Fruit fly (Drosophila melanogaster) whole organism, embryonic: ENCODE measurements around the gene Gale.
A peak's percentile ranks its signal among the peaks of the same experiment; 100 is the strongest.

Experiments used
- Atf6 ChIP-seq: fragments of 200-800 bp; sonication (Bioruptor generic); IDR thresholded peaks from 2 replicates; pipeline ENCODE4 v1.3.6; 2022; ENCODE audit warnings: missing biosample characterization, missing genetic modification characterization
- C15 ChIP-seq: fragments of 200-800 bp; sonication (Bioruptor generic); IDR thresholded peaks from 3 replicates; pipeline ENCODE4 v1.3.6; 2022; ENCODE audit warnings: missing biosample characterization, missing genetic modification characterization
- CG10431 ChIP-seq: fragments of 200-800 bp; sonication (Bioruptor generic); optimal IDR thresholded peaks from 3 replicates; lab custom pipeline; 2018; ENCODE audit warnings: missing biosample characterization, mild to moderate bottlenecking, missing genetic modification characterization
- CG11247 ChIP-seq: fragments of 200-800 bp; sonication (Bioruptor generic); IDR thresholded peaks from 2 replicates; pipeline ENCODE4 v1.3.6; 2022; ENCODE audit warnings: missing biosample characterization, missing genetic modification characterization
- CG11723 ChIP-seq: fragments of 200-800 bp; sonication (Bioruptor generic); optimal IDR thresholded peaks from 2 replicates; lab custom pipeline; 2017; ENCODE audit warnings: missing biosample characterization, mild to moderate bottlenecking, missing genetic modification characterization
- CG12659 ChIP-seq: fragments of 200-800 bp; sonication (Bioruptor generic); optimal IDR thresholded peaks from 3 replicates; lab custom pipeline; 2017; ENCODE audit warnings: mild to moderate bottlenecking, missing biosample characterization, missing genetic modification reagents, missing genetic modification characterization
- CG17568 ChIP-seq: fragments of 200-800 bp; sonication (Bioruptor generic); optimal IDR thresholded peaks from 2 replicates; lab custom pipeline; 2018; ENCODE audit warnings: missing biosample characterization, mild to moderate bottlenecking, missing genetic modification characterization, moderate library complexity
- CG17912 ChIP-seq: fragments of 200-800 bp; sonication (Bioruptor generic); optimal IDR thresholded peaks from 2 replicates; lab custom pipeline; 2018; ENCODE audit warnings: missing biosample characterization, mild to moderate bottlenecking, missing genetic modification characterization
- CG2202 ChIP-seq: fragments of 200-800 bp; sonication (Bioruptor generic); optimal IDR thresholded peaks from 2 replicates; lab custom pipeline; 2018; ENCODE audit warnings: missing biosample characterization, mild to moderate bottlenecking, missing genetic modification characterization
- CG31441 ChIP-seq: fragments of 200-800 bp; sonication (Bioruptor generic); IDR thresholded peaks from 2 replicates; pipeline ENCODE4 v1.3.6; 2022; ENCODE audit warnings: missing biosample characterization, missing genetic modification characterization
- CG32772 ChIP-seq: fragments of 200-800 bp; sonication (Bioruptor generic); IDR thresholded peaks from 2 replicates; pipeline ENCODE4 v1.3.6; 2022; ENCODE audit warnings: missing biosample characterization, missing genetic modification characterization
- CG33557 ChIP-seq: fragments of 200-800 bp; sonication (Bioruptor generic); optimal IDR thresholded peaks from 2 replicates; lab custom pipeline; 2019; ENCODE audit warnings: missing biosample characterization, mild to moderate bottlenecking, missing genetic modification characterization, moderate library complexity
- CG3407 ChIP-seq: fragments of 200-800 bp; sonication (Bioruptor generic); optimal IDR thresholded peaks from 2 replicates; lab custom pipeline; 2018; ENCODE audit warnings: missing biosample characterization, mild to moderate bottlenecking, missing genetic modification characterization
- CG6254 ChIP-seq: fragments of 200-800 bp; sonication (Bioruptor generic); optimal IDR thresholded peaks from 3 replicates; lab custom pipeline; 2017; ENCODE audit warnings: mild to moderate bottlenecking, missing biosample characterization, missing genetic modification reagents, missing genetic modification characterization
- CG7357 ChIP-seq: fragments of 200-800 bp; sonication (Bioruptor generic); IDR thresholded peaks from 3 replicates; pipeline ENCODE4 v1.3.6; 2022; ENCODE audit warnings: missing biosample characterization, missing genetic modification characterization
- CG7372 ChIP-seq: fragments of 200-800 bp; sonication (Bioruptor generic); IDR thresholded peaks from 2 replicates; pipeline ENCODE4 v1.3.6; 2022; ENCODE audit warnings: missing biosample characterization, missing genetic modification characterization
- CG8290 ChIP-seq, 3 experiments: fragments of 200-800 bp; sonication (Bioruptor generic); optimal IDR thresholded peaks; 2 replicates each; lab custom pipeline; 2016 to 2019; ENCODE audit warnings: missing biosample characterization in 3 of 3, missing genetic modification characterization in 3 of 3, mild to moderate bottlenecking in 2 of 3, moderate library complexity in 1 of 3
- CG9609 ChIP-seq: fragments of 200-800 bp; sonication (Bioruptor generic); optimal IDR thresholded peaks from 3 replicates; lab custom pipeline; 2016; ENCODE audit warnings: missing biosample characterization, missing genetic modification characterization
- CHES-1-like ChIP-seq: fragments of 200-800 bp; sonication (Bioruptor generic); optimal IDR thresholded peaks from 2 replicates; lab custom pipeline; 2016; ENCODE audit warnings: missing biosample characterization, missing genetic modification characterization
- Dad ChIP-seq: fragments of 200-800 bp; sonication (Bioruptor generic); optimal IDR thresholded peaks from 3 replicates; lab custom pipeline; 2016; ENCODE audit warnings: missing biosample characterization, missing genetic modification characterization
- Deaf1 ChIP-seq: fragments of 200-800 bp; optimal IDR thresholded peaks from 3 replicates; lab custom pipeline; 2019; ENCODE audit warnings: missing biosample characterization, mild to moderate bottlenecking, missing genetic modification characterization, moderate library complexity
- E2f1 ChIP-seq: fragments of 200-800 bp; sonication (Bioruptor generic); IDR thresholded peaks from 2 replicates; pipeline ENCODE4 v1.3.6; 2022; ENCODE audit warnings: missing biosample characterization, missing genetic modification characterization
- HLH4C ChIP-seq: fragments of 200-800 bp; sonication (Bioruptor generic); IDR thresholded peaks from 3 replicates; pipeline ENCODE4 v1.3.6; 2022; ENCODE audit warnings: missing biosample characterization, missing genetic modification characterization; ENCODE audit not compliant: partially characterized antibody
- Meics ChIP-seq: fragments of 200-800 bp; sonication (Bioruptor generic); optimal IDR thresholded peaks from 2 replicates; lab custom pipeline; 2017; ENCODE audit warnings: missing biosample characterization, mild to moderate bottlenecking, missing genetic modification characterization
- Oaz ChIP-seq: fragments of 200-800 bp; sonication (Bioruptor generic); IDR thresholded peaks from 2 replicates; pipeline ENCODE4 v1.3.6; 2022; ENCODE audit warnings: missing biosample characterization, missing genetic modification characterization
- Oli ChIP-seq: fragments of 200-800 bp; sonication (Bioruptor generic); optimal IDR thresholded peaks from 2 replicates; lab custom pipeline; 2018; ENCODE audit warnings: missing biosample characterization, mild to moderate bottlenecking, missing genetic modification characterization, moderate library complexity
- az2 ChIP-seq: fragments of 200-800 bp; sonication (Bioruptor generic); optimal IDR thresholded peaks from 3 replicates; lab custom pipeline; 2016; ENCODE audit warnings: missing biosample characterization, missing genetic modification characterization
- cato ChIP-seq: fragments of 200-800 bp; sonication (Bioruptor generic); optimal IDR thresholded peaks from 2 replicates; lab custom pipeline; 2016; ENCODE audit warnings: missing biosample characterization, missing genetic modification characterization, borderline replicate concordance
- crp ChIP-seq, 2 experiments: fragments of 200-800 bp; sonication (Bioruptor generic); optimal IDR thresholded peaks; 2 replicates in 1 of 2; 3 replicates in 1 of 2; lab custom pipeline; 2017; ENCODE audit warnings: missing biosample characterization in 2 of 2, missing genetic modification characterization in 2 of 2, mild to moderate bottlenecking in 1 of 2, moderate library complexity in 1 of 2
- disco-r ChIP-seq: fragments of 200-800 bp; sonication (Bioruptor generic); optimal IDR thresholded peaks from 2 replicates; lab custom pipeline; 2016; ENCODE audit warnings: missing biosample characterization, missing genetic modification characterization
- dmrt99B ChIP-seq: fragments of 200-800 bp; sonication (Bioruptor generic); optimal IDR thresholded peaks from 2 replicates; lab custom pipeline; 2018; ENCODE audit warnings: missing biosample characterization, mild to moderate bottlenecking, missing genetic modification characterization, moderate library complexity
- en ChIP-seq: fragments of 200-800 bp; sonication (Bioruptor generic); optimal IDR thresholded peaks from 2 replicates; lab custom pipeline; 2016; ENCODE audit warnings: missing biosample characterization, missing genetic modification characterization
- gcm ChIP-seq: fragments of 200-800 bp; sonication (Bioruptor generic); optimal IDR thresholded peaks from 2 replicates; lab custom pipeline; 2019; ENCODE audit warnings: missing biosample characterization, mild to moderate bottlenecking, missing genetic modification characterization, moderate library complexity
- h ChIP-seq: fragments of >200 bp; optimal IDR thresholded peaks from 2 replicates; lab custom pipeline; 2017
- kay ChIP-seq: fragments of 200-800 bp; sonication (Bioruptor generic); optimal IDR thresholded peaks from 2 replicates; lab custom pipeline; 2016; ENCODE audit warnings: missing biosample characterization, missing genetic modification characterization
- lbe ChIP-seq: fragments of 200-800 bp; sonication (Bioruptor generic); optimal IDR thresholded peaks from 2 replicates; lab custom pipeline; 2016; ENCODE audit warnings: missing biosample characterization, mild to moderate bottlenecking, missing genetic modification characterization
- lola ChIP-seq, 3 experiments: fragments of >200 bp in 2 of 3; fragments of 200-800 bp in 1 of 3; sonication (Bioruptor generic) in 1 of 3; optimal IDR thresholded peaks; 2 replicates each; lab custom pipeline; 2017 to 2019; ENCODE audit warnings: missing biosample characterization in 3 of 3, missing genetic modification characterization in 3 of 3, mild to moderate bottlenecking in 1 of 3, moderate library complexity in 1 of 3
- pan ChIP-seq, 4 experiments: fragments of >200 bp in 3 of 4; fragments of 200-800 bp in 1 of 4; sonication (Bioruptor generic) in 1 of 4; optimal IDR thresholded peaks in 3 of 4; IDR thresholded peaks in 1 of 4; 2 replicates each; pipeline versions ENCODE4 v1.3.6 to Lab custom; 2017 to 2022; ENCODE audit warnings: missing biosample characterization in 2 of 4, missing genetic modification characterization in 2 of 4, mixed read lengths in 1 of 4
- run ChIP-seq: fragments of 200-800 bp; sonication (Bioruptor generic); optimal IDR thresholded peaks from 3 replicates; lab custom pipeline; 2018; ENCODE audit warnings: missing biosample characterization, mild to moderate bottlenecking, missing genetic modification characterization
- salm ChIP-seq: fragments of 200-800 bp; sonication (Bioruptor generic); optimal IDR thresholded peaks from 2 replicates; lab custom pipeline; 2018; ENCODE audit warnings: missing biosample characterization, mild to moderate bottlenecking, missing genetic modification characterization
- sc ChIP-seq, 3 experiments: fragments of >200 bp in 2 of 3; fragments of 200-800 bp in 1 of 3; sonication (Bioruptor generic) in 1 of 3; optimal IDR thresholded peaks; 2 replicates in 2 of 3; 3 replicates in 1 of 3; lab custom pipeline; 2017; ENCODE audit warnings: mild to moderate bottlenecking in 1 of 3, missing biosample characterization in 1 of 3, missing genetic modification characterization in 1 of 3, missing genetic modification reagents in 1 of 3
- scrt ChIP-seq: fragments of 200-800 bp; sonication (Bioruptor generic); optimal IDR thresholded peaks from 2 replicates; lab custom pipeline; 2018; ENCODE audit warnings: missing biosample characterization, mild to moderate bottlenecking, missing genetic modification characterization, moderate library complexity
- sens ChIP-seq: fragments of 200-800 bp; sonication (Bioruptor generic); peaks from one replicate; lab custom pipeline; 2016; ENCODE audit warnings: missing biosample characterization, missing genetic modification characterization
- so ChIP-seq: fragments of 200-800 bp; sonication (Bioruptor generic); IDR thresholded peaks from 3 replicates; pipeline ENCODE4 v1.3.6; 2022; ENCODE audit warnings: missing biosample characterization, missing genetic modification characterization
- stwl ChIP-seq: fragments of 200-800 bp; sonication (Bioruptor generic); optimal IDR thresholded peaks from 3 replicates; lab custom pipeline; 2018; ENCODE audit warnings: missing biosample characterization, mild to moderate bottlenecking, missing genetic modification characterization, moderate library complexity
- tap ChIP-seq: fragments of 200-800 bp; optimal IDR thresholded peaks from 3 replicates; lab custom pipeline; 2019; ENCODE audit warnings: missing biosample characterization, mild to moderate bottlenecking, missing genetic modification characterization, moderate library complexity
- twi ChIP-seq: fragments of 200-800 bp; optimal IDR thresholded peaks from 2 replicates; lab custom pipeline; 2019; ENCODE audit warnings: missing biosample characterization, mild to moderate bottlenecking, missing genetic modification characterization, moderate library complexity
- wdn ChIP-seq: fragments of 200-800 bp; sonication (Bioruptor generic); IDR thresholded peaks from 2 replicates; pipeline ENCODE4 v1.3.6; 2022; ENCODE audit warnings: missing biosample characterization, missing genetic modification characterization

The Gale gene

dm6 chr3L:642146-642864, 6.0 kb upstream of the Gale start (continued):
- TF ChIP-seq h: no peak
- TF ChIP-seq dmrt99B (tag; lab: Kevin White, UChicago): peak; percentile 74
- TF ChIP-seq Oli (tag; lab: Kevin White, UChicago): peak; percentile 76
- no peak for TF ChIP-seq Dad (GFP tag; lab: Kevin White, UChicago)
- no peak for TF ChIP-seq kay (GFP tag; lab: Kevin White, UChicago)
- peak; percentile 55 for TF ChIP-seq CG12659 (GFP tag; lab: Kevin White, UChicago)
- TF ChIP-seq sens: peak; percentile 69
- TF ChIP-seq CG10431: no peak
- peak; percentile 3 for TF ChIP-seq CG8290 (GFP tag; optimal IDR thresholded peaks at IDR 0.05; lab: Kevin White, UChicago)
- TF ChIP-seq CG8290 (tag; optimal IDR thresholded peaks at IDR 0.05; lab: Kevin White, UChicago): no peak
- TF ChIP-seq CG31441: peak; percentile 84
- TF ChIP-seq pan (optimal IDR thresholded peaks at IDR 0.05; lab: Kevin White, UChicago): no peak
- peak in 1 of 2 experiments; percentile 22 for TF ChIP-seq pan (GFP tag; optimal IDR thresholded peaks at IDR 0.05 in 1 of 2, IDR thresholded peaks at IDR 0.05 in 1 of 2)
- no peak for TF ChIP-seq disco-r (GFP tag; lab: Kevin White, UChicago)
- no peak for TF ChIP-seq CG7372
- TF ChIP-seq CG32772 (GFP tag; lab: Robert Waterston, UW): no peak
- no peak for TF ChIP-seq C15
- peak; percentile 8 for TF ChIP-seq CG11723 (GFP tag; lab: Kevin White, UChicago)
- no peak for TF ChIP-seq CG17912 (GFP tag; lab: Kevin White, UChicago)
- TF ChIP-seq tap: peak; percentile 51
- TF ChIP-seq CG9609: no peak
- TF ChIP-seq stwl (tag; lab: Kevin White, UChicago): no peak
- peak; percentile 24 for TF ChIP-seq CG3407 (GFP tag; lab: Kevin White, UChicago)
- TF ChIP-seq CG2202 (tag; lab: Kevin White, UChicago): no peak
- no peak for TF ChIP-seq CHES-1-like
- TF ChIP-seq en (GFP tag; lab: Kevin White, UChicago): no peak
- TF ChIP-seq so (GFP tag; lab: Robert Waterston, UW): peak; percentile 48; the same call in 1 of the 3 replicates
- TF ChIP-seq CG17568: no peak
- TF ChIP-seq E2f1 (GFP tag; lab: Robert Waterston, UW): peak; percentile 52; the same call in 1 of the 2 replicates
- TF ChIP-seq run (tag; lab: Kevin White, UChicago): no peak
- no peak for TF ChIP-seq twi (tag; lab: Kevin White, UChicago)
- TF ChIP-seq lola (GFP tag; optimal IDR thresholded peaks at IDR 0.05; lab: Kevin White, UChicago): peak in 1 of 3 experiments; percentile 77
- no peak for TF ChIP-seq wdn
- peak; percentile 53; the same call in 1 of the 2 replicates for TF ChIP-seq Atf6
- peak; percentile 41 for TF ChIP-seq CG33557 (GFP tag; lab: Kevin White, UChicago)
- TF ChIP-seq lbe: no peak
- TF ChIP-seq CG7357: peak; percentile 37; the same call in 1 of the 3 replicates
- TF ChIP-seq Meics (GFP tag; lab: Kevin White, UChicago): peak; percentile 62
- TF ChIP-seq az2 (GFP tag; lab: Kevin White, UChicago): peak; percentile 60
- peak; percentile 26 for TF ChIP-seq salm (tag; lab: Kevin White, UChicago)
- no peak for TF ChIP-seq Oaz
- TF ChIP-seq HLH4C (GFP tag; lab: Robert Waterston, UW): no peak
- no peak for TF ChIP-seq CG6254
- no peak for TF ChIP-seq crp (GFP tag; optimal IDR thresholded peaks at IDR 0.05; lab: Kevin White, UChicago)
- TF ChIP-seq CG11247 (GFP tag; lab: Robert Waterston, UW): no peak
- TF ChIP-seq sc (optimal IDR thresholded peaks at IDR 0.05; lab: Kevin White, UChicago): no peak
- TF ChIP-seq sc (GFP tag; optimal IDR thresholded peaks at IDR 0.05; lab: Kevin White, UChicago): peak; percentile 35
- peak; percentile 69 for TF ChIP-seq gcm (GFP tag; lab: Kevin White, UChicago)
- TF ChIP-seq cato (GFP tag; lab: Kevin White, UChicago): peak; percentile 40
- TF ChIP-seq Deaf1: no peak
- TF ChIP-seq scrt (GFP tag; lab: Kevin White, UChicago): peak; percentile 44
